Fruit fly (Drosophila melanogaster): ENCODE measurements around the gene CG17122.

The CG17122 gene

dm6 chr3L:20241163-20241970 is 33.8 kb downstream of the CG17122 start, which contains the start of the genes CG6951 and CG17233 (continued):
- TF ChIP-seq Dref (GFP tag; IDR thresholded peaks at IDR 0.05) (0 out of 2 replicates have a peak, but pooled peaks have one; percentile 16), CG11085 (GFP tag; IDR thresholded peaks at IDR 0.05) (no peak), HmgD (GFP tag; optimal IDR thresholded peaks at IDR 0.05) (peak; percentile 11), Pdp1 (GFP tag; optimal IDR thresholded peaks at IDR 0.05) (peak in 1 of 2 experiments; percentile 78), chinmo (GFP tag; IDR thresholded peaks at IDR 0.05; ENCODE audit: partially characterized antibody) (0 out of 4 replicates have a peak, but pooled peaks have one; percentile 46), MESR4 (GFP tag; optimal IDR thresholded peaks at IDR 0.05) (peak; percentile 97), Sin3A (optimal IDR thresholded peaks at IDR 0.05) (peak; percentile 24), ase (GFP tag; IDR thresholded peaks at IDR 0.05) (0 out of 3 replicates have a peak, but pooled peaks have one; percentile 4), Sry-δ (GFP tag; optimal IDR thresholded peaks at IDR 0.05) (peak; percentile 21), bbx (GFP tag; IDR thresholded peaks at IDR 0.05; ENCODE audit: partially characterized antibody) (peak; percentile 26; the same call in 1 of the 2 replicates), CG8478 (optimal IDR thresholded peaks at IDR 0.05) (peak; percentile 76), BEAF-32 (GFP tag; optimal IDR thresholded peaks at IDR 0.05) (peak; percentile 52), Dip2 (GFP tag; IDR thresholded peaks at IDR 0.05) (no peak), Med (GFP tag) (peak; percentile 36), sens (GFP tag) (peak; percentile 21), CG34422 (GFP tag; IDR thresholded peaks at IDR 0.05) (peak; percentile 57; the same call in 2 of the 3 replicates), Lhr (GFP tag; optimal IDR thresholded peaks at IDR 0.05) (no peak), dm (GFP tag; optimal IDR thresholded peaks at IDR 0.05) (peak; percentile 18), CG2116 (GFP tag; optimal IDR thresholded peaks at IDR 0.05) (no peak), CG4617 (GFP tag; optimal IDR thresholded peaks at IDR 0.05; ENCODE audit: borderline replicate concordance) (peak; percentile 37), CG10267 (tag; optimal IDR thresholded peaks at IDR 0.05) (peak; percentile 43), CG3995 (GFP tag; optimal IDR thresholded peaks at IDR 0.05) (peak; percentile 48), cg (GFP tag; optimal IDR thresholded peaks at IDR 0.05) (peak; percentile 96), org-1 (GFP tag; optimal IDR thresholded peaks at IDR 0.05) (no peak), CG32767 (GFP tag; IDR thresholded peaks at IDR 0.05) (peak; percentile 70; the same call in 1 of the 2 replicates), CG2202 (tag; optimal IDR thresholded peaks at IDR 0.05) (no peak), Trl (optimal IDR thresholded peaks at IDR 0.05) (no peak), Trl (GFP tag; optimal IDR thresholded peaks at IDR 0.05) (no peak)

- TF ChIP-seq GATAe (GFP tag; conservative IDR thresholded peaks at IDR 0.05): no peak
- peak; percentile 10 for TF ChIP-seq sens (GFP tag)
These were observed 34.4 kb downstream of the CG17122 start, which contains the start of gene Clc for dm6 chr3L:20240753-20241152. Gene Clc (plus strand): TSS chr3L:20241053.

dm6 chr3L:20237167-20237566 is 38.0 kb downstream of the CG17122 start:
- TF ChIP-seq gro (GFP tag; optimal IDR thresholded peaks at IDR 0.05): no peak
- TF ChIP-seq inv (GFP tag; IDR thresholded peaks at IDR 0.05; ENCODE audit: partially characterized antibody): no peak
- TF ChIP-seq CG10543 (GFP tag; optimal IDR thresholded peaks at IDR 0.05): no peak
- TF ChIP-seq Sin3A (optimal IDR thresholded peaks at IDR 0.05): no peak
- no peak for TF ChIP-seq psq (GFP tag; optimal IDR thresholded peaks at IDR 0.05)
- TF ChIP-seq Blimp-1 (GFP tag; optimal IDR thresholded peaks at IDR 0.05): no peak
- TF ChIP-seq Dfd (GFP tag; optimal IDR thresholded peaks at IDR 0.05): peak in 1 of 2 experiments; percentile 84
- TF ChIP-seq CG8478 (optimal IDR thresholded peaks at IDR 0.05): peak; percentile 78

dm6 chr3L:20231369-20231768 is 43.8 kb downstream of the CG17122 start, which contains the start of gene CG13813:
Gene CG13813 (plus strand): TSS chr3L:20231669.
- TF ChIP-seq CG10431 (GFP tag; optimal IDR thresholded peaks at IDR 0.05) (no peak), eyg (GFP tag; optimal IDR thresholded peaks at IDR 0.05) (no peak), pita (GFP tag; optimal IDR thresholded peaks at IDR 0.05) (no peak)

Measured in whole organism, embryonic.